Worm (Caenorhabditis elegans) whole organism, midembryonic: Measurements from ENCODE around the gene R04B5.1.

Experiments
- T22C8.4 ChIP-seq: fragments of 200-800 bp; sonication (Bioruptor generic); IDR thresholded peaks from 2 replicates; pipeline ENCODE4 v1.3.6; 2022; ENCODE audit warnings: missing genetic modification characterization, missing compliant biosample characterization
- cog-1 ChIP-seq: sonication (generic microtip); optimal IDR thresholded peaks from 2 replicates; lab custom pipeline; 2016; ENCODE audit warnings: missing genetic modification characterization, missing compliant biosample characterization
- flt-1 ChIP-seq: fragments of 200-800 bp; sonication (Bioruptor generic); IDR thresholded peaks from 2 replicates; pipeline ENCODE4 v1.3.6; 2022; ENCODE audit warnings: missing genetic modification characterization, missing compliant biosample characterization
- klf-2 ChIP-seq: fragments of 200-800 bp; sonication (Bioruptor generic); conservative IDR thresholded peaks from 2 replicates; pipeline ENCODE4 v1.3.6; 2022; ENCODE audit warnings: missing genetic modification reagents, missing genetic modification characterization, missing compliant biosample characterization
- med-1 ChIP-seq: sonication (generic microtip); optimal IDR thresholded peaks from 2 replicates; lab custom pipeline; 2017; ENCODE audit warnings: missing genetic modification characterization, mild to moderate bottlenecking, missing compliant biosample characterization, antibody characterized with exemption, missing genetic modification reagents; ENCODE audit not compliant: insufficient read depth
- ref-1 ChIP-seq: fragments of 200-800 bp; sonication (Bioruptor generic); conservative IDR thresholded peaks from 2 replicates; pipeline ENCODE4 v1.3.6; 2022; ENCODE audit warnings: missing genetic modification reagents, missing genetic modification characterization, missing compliant biosample characterization
- tab-1 ChIP-seq: fragments of 200-800 bp; sonication (Bioruptor generic); IDR thresholded peaks from 2 replicates; pipeline ENCODE4 v1.3.6; 2022; ENCODE audit warnings: missing genetic modification characterization, missing compliant biosample characterization
- ztf-23 ChIP-seq: fragments of 200-800 bp; sonication (Bioruptor generic); IDR thresholded peaks from 2 replicates; pipeline ENCODE4 v1.3.6; 2022; ENCODE audit warnings: missing genetic modification reagents, missing genetic modification characterization, missing compliant biosample characterization
- ztf-29 ChIP-seq: fragments of 200-800 bp; sonication (Bioruptor generic); IDR thresholded peaks from 2 replicates; pipeline ENCODE4 v1.3.6; 2022; ENCODE audit warnings: missing genetic modification reagents, missing genetic modification characterization, missing compliant biosample characterization

Gene R04B5.1

DNA sequence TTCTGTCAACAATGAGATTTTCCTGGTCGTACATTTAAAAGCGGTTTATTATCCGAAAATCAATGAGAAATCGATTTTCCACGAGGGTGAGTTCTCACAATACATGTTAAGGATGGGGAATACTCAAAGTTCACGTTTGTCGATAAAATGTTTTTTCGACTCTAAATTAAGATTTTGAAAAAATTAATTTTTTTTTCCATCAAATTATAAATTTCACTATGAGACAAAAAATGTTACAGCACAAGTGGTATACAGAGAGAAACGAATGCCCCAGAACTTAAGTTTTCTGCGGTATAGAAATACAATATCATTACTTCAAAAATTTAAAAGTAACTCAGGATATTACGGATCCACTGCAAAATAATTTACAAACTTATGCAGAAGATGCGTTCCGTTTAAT is at the start of gene R04B5.1:
Gene R04B5.1, minus strand, starts transcription at position 101 of the 400 bp plus-strand sequence.
- TF ChIP-seq ztf-23 (GFP tag; lab: Robert Waterston, UW) = no peak
- no peak for TF ChIP-seq cog-1 (tag; lab: Kevin White, UChicago)
- TF ChIP-seq med-1 (GFP tag; lab: Kevin White, UChicago) = no peak
- no peak for TF ChIP-seq ztf-29 (GFP tag; lab: Robert Waterston, UW)
- TF ChIP-seq T22C8.4 (GFP tag; lab: Robert Waterston, UW) = no peak
- TF ChIP-seq ref-1 (GFP tag; lab: Robert Waterston, UW) = no peak
- TF ChIP-seq flt-1 = no peak

DNA sequence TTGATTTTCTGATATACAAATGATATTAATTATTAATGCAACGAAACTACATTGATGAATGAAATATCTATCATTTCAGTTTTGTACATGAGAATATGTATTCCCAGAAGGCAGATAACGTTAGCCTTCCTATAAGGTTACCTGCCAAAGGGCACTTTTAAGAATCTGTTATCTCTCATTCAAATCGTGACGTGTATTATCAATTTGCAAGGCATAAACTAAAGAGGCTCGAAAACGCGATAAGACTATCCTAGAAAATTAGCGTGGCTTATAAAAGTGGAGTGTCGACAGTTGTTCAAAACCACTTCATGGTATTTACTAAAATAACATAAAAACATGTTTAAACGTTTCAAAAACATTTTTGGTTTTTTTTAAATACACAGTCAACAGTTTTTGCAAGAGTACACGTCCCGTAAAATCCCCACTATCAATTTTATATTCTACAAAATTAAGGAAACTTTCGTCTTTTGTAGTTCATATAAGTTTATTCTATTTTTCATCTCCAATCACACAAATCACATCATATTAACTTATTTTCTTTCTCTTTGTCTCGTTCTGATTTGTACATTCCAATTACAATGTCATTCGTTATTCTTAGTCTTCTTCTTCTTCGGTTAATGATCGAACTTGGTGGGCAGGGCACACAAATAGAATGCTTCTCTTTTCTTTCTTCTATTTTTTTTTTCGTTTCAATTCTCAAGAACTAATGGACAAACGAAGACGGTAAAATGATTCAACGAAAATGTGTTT is 46.8 kb upstream of the R04B5.1 start, which contains the start of gene C08B6.10:
Gene C08B6.10, plus strand, starts transcription at position 700 of the 750 bp plus-strand sequence.
- TF ChIP-seq tab-1 (GFP tag; lab: Robert Waterston, UW) (no peak), flt-1 (no peak), klf-2 (GFP tag; lab: Robert Waterston, UW) (no peak), ztf-29 (GFP tag; lab: Robert Waterston, UW) (no peak), ref-1 (GFP tag; lab: Robert Waterston, UW) (no peak), cog-1 (tag; lab: Kevin White, UChicago) (no peak), ztf-23 (GFP tag; lab: Robert Waterston, UW) (no peak), med-1 (GFP tag; lab: Kevin White, UChicago) (no peak), T22C8.4 (GFP tag; lab: Robert Waterston, UW) (no peak)

DNA sequence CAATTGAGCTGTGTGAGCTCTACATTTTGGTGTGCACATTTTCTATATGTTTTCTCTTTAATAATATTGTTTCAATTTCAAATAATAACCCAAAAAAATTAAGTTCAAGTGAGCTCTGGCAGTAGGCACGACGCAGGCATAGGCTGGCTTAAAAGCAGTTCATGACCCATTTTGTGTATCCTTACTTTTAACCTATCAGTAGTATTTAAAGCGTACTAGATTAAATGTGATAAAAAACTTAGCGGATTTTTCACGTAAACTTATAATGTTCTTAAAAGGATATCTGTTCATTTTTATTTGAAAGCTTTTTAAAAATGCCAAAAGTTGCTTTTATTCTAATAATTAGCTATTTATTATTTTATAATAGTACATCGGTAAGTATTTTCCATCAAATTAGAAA is 45.2 kb upstream of the R04B5.1 start, which contains the start of gene C08B6.6:
Gene C08B6.6, plus strand, starts transcription at position 301 of the 400 bp plus-strand sequence.
- no peak for TF ChIP-seq klf-2 (GFP tag; lab: Robert Waterston, UW)
- TF ChIP-seq ztf-29 (GFP tag; lab: Robert Waterston, UW) = no peak
- no peak for TF ChIP-seq med-1 (GFP tag; lab: Kevin White, UChicago)
- no peak for TF ChIP-seq ztf-23 (GFP tag; lab: Robert Waterston, UW)
- TF ChIP-seq ref-1 (GFP tag; lab: Robert Waterston, UW) = no peak
- no peak for TF ChIP-seq tab-1 (GFP tag; lab: Robert Waterston, UW)
- TF ChIP-seq flt-1 = no peak
- no peak for TF ChIP-seq cog-1 (tag; lab: Kevin White, UChicago)
- TF ChIP-seq T22C8.4 (GFP tag; lab: Robert Waterston, UW) = no peak

DNA sequence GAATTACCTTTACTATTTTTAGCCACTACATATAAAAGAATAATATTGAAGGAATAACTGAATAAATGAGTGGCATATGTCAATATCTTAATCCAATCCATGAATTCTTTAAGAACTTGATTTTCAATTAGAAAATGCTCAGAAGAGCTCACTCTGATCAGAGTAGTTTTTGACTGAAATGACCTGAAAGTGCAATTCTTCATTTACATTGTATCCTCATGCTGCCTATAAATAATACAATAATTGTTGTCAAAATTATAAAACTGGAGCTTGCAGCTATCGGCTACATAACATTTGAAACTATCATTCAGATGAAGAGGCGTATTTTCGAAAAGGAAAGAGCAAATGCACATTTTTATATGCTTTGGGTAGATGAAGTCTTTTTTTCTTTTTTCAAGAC is 44.5 kb upstream of the R04B5.1 start, which contains the start of gene srxa-19:
Gene srxa-19, minus strand, starts transcription at position 101 of the 400 bp plus-strand sequence.
- TF ChIP-seq ztf-23 (GFP tag; lab: Robert Waterston, UW) (no peak), flt-1 (no peak), T22C8.4 (GFP tag; lab: Robert Waterston, UW) (no peak), tab-1 (GFP tag; lab: Robert Waterston, UW) (no peak), med-1 (GFP tag; lab: Kevin White, UChicago) (no peak), ztf-29 (GFP tag; lab: Robert Waterston, UW) (no peak), cog-1 (tag; lab: Kevin White, UChicago) (no peak), klf-2 (GFP tag; lab: Robert Waterston, UW) (no peak), ref-1 (GFP tag; lab: Robert Waterston, UW) (no peak)

DNA sequence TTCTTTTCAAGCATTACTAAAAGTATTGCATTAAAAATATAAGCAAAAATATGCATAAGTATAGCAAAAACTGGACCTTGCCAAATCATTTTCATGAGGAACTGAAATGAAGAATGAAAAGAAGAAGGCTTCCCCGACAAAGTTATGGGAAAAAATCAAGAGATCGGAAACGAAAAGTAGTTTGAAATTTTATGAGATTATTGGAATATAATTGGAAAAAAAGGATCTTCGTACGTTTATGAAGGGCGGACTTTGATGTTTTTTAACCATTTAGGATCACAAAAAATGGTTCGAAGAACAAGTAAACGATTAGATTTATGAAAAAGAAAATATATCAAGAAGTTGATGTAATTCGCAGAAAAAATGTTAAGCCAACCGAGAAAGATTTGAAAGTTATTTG is 42.8 kb upstream of the R04B5.1 start, which contains the start of gene srxa-18:
Gene srxa-18, minus strand, starts transcription at position 100 of the 400 bp plus-strand sequence.
- TF ChIP-seq flt-1 = no peak
- TF ChIP-seq ztf-29 (GFP tag; lab: Robert Waterston, UW) = no peak
- no peak for TF ChIP-seq cog-1 (tag; lab: Kevin White, UChicago)
- no peak for TF ChIP-seq T22C8.4 (GFP tag; lab: Robert Waterston, UW)
- no peak for TF ChIP-seq ref-1 (GFP tag; lab: Robert Waterston, UW)
- no peak for TF ChIP-seq ztf-23 (GFP tag; lab: Robert Waterston, UW)
- no peak for TF ChIP-seq med-1 (GFP tag; lab: Kevin White, UChicago)

DNA sequence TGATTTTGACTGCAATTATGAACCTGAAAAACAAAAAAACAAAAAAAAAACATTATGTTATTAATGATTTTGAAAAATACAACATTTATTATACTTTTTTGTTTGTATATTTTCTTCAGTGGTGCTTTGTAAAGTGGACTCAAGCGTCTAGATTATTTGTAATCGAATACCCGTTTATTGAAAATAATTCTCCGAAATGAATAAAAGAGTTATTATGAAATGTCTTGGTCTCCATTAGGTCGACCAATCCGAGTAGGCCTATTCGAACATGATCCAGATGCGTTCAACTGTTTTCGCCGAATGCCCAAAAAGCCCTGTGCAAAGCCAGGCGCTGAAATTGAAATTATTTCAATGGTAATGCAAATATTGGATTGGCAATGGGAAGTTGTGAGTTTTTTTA is 39.3 kb upstream of the R04B5.1 start, which contains the start of gene C08B6.5:
Gene C08B6.5, plus strand, starts transcription at position 301 of the 400 bp plus-strand sequence.
- TF ChIP-seq ref-1 (GFP tag; lab: Robert Waterston, UW) = no peak
- no peak for TF ChIP-seq ztf-23 (GFP tag; lab: Robert Waterston, UW)
- no peak for TF ChIP-seq ztf-29 (GFP tag; lab: Robert Waterston, UW)
- no peak for TF ChIP-seq cog-1 (tag; lab: Kevin White, UChicago)
- TF ChIP-seq med-1 (GFP tag; lab: Kevin White, UChicago) = no peak
- no peak for TF ChIP-seq tab-1 (GFP tag; lab: Robert Waterston, UW)
- no peak for TF ChIP-seq flt-1
- no peak for TF ChIP-seq T22C8.4 (GFP tag; lab: Robert Waterston, UW)
- no peak for TF ChIP-seq klf-2 (GFP tag; lab: Robert Waterston, UW)

DNA sequence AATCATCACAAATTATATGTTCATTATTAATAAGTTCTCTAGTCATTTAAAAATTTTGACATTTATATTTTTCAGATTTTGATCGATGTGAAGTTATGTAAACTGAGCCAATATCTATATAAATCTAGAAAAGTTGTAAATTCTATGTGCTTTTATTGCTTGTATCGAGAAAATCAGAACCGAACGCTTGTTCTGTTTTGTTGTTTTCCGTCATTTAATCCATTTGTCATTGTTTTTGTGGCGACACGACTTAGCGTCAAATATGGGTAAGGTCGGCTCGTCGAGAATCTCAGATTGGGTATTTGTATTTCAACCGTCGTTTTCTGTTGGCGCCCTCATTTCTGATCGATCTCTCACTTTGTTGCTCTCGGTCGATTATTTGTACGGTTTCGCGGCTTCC is 36.2 kb upstream of the R04B5.1 start, which contains the start of gene cht-5:
Gene cht-5, plus strand, starts transcription at position 301 of the 400 bp plus-strand sequence.
- no peak for TF ChIP-seq med-1 (GFP tag; lab: Kevin White, UChicago)
- TF ChIP-seq ref-1 (GFP tag; lab: Robert Waterston, UW) = no peak
- no peak for TF ChIP-seq klf-2 (GFP tag; lab: Robert Waterston, UW)
- TF ChIP-seq cog-1 (tag; lab: Kevin White, UChicago) = no peak
- TF ChIP-seq tab-1 (GFP tag; lab: Robert Waterston, UW) = no peak
- TF ChIP-seq T22C8.4 (GFP tag; lab: Robert Waterston, UW) = no peak
- no peak for TF ChIP-seq ztf-23 (GFP tag; lab: Robert Waterston, UW)
- no peak for TF ChIP-seq ztf-29 (GFP tag; lab: Robert Waterston, UW)
- no peak for TF ChIP-seq flt-1

DNA sequence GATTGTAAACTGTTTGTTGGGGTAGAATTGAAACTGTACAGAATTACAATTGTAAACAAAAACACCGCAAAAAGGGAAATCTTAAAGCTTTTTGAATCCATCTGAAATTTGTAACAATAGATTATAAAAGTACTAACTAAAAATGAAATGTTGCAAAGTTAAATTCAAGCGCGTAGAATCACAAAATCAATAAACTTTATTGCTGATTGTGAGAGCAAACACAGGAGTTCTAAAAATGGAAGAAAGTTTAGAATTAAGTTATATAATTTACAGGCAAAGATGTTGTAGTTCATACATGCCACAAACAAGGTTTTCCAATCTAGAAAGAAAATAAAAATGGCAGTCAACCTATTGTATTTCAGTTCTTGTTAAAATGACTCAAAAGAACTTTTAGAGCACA is 34.0 kb upstream of the R04B5.1 start, which contains the start of gene C08B6.3:
Gene C08B6.3, minus strand, starts transcription at position 101 of the 400 bp plus-strand sequence.
- TF ChIP-seq cog-1 (tag; lab: Kevin White, UChicago) = no peak
